Fruit fly (Drosophila melanogaster) whole organism, embryonic: ENCODE results near the gene CG32845.
A peak's percentile ranks its signal among the peaks of the same experiment; 100 is the strongest.

Experiments used
- ATbp ChIP-seq: fragments of 200-800 bp; sonication (Bioruptor generic); optimal IDR thresholded peaks from 2 replicates; lab custom pipeline; 2017; ENCODE audit warnings: missing biosample characterization, mild to moderate bottlenecking, missing genetic modification characterization, missing genetic modification reagents
- Antp ChIP-seq: fragments of 200-800 bp; sonication (Bioruptor generic); optimal IDR thresholded peaks from 3 replicates; lab custom pipeline; 2016; ENCODE audit warnings: missing biosample characterization, missing genetic modification characterization
- B-H2 ChIP-seq: fragments of 200-800 bp; sonication (Bioruptor generic); optimal IDR thresholded peaks from 2 replicates; lab custom pipeline; 2018; ENCODE audit warnings: missing biosample characterization, mild to moderate bottlenecking, missing genetic modification characterization
- CG10147 ChIP-seq: fragments of 200-800 bp; sonication (Bioruptor generic); optimal IDR thresholded peaks from 2 replicates; lab custom pipeline; 2019; ENCODE audit warnings: missing biosample characterization, mild to moderate bottlenecking, missing genetic modification characterization, moderate library complexity
- CG11398 ChIP-seq: fragments of 200-800 bp; sonication (Bioruptor generic); optimal IDR thresholded peaks from 2 replicates; lab custom pipeline; 2016; ENCODE audit warnings: missing biosample characterization, missing genetic modification characterization
- CG11456 ChIP-seq: fragments of 200-800 bp; sonication (Bioruptor generic); IDR thresholded peaks from 3 replicates; pipeline ENCODE4 v1.3.6; 2022; ENCODE audit warnings: missing biosample characterization, missing genetic modification characterization
- CG14860 ChIP-seq: fragments of 200-800 bp; sonication (Bioruptor generic); IDR thresholded peaks from 3 replicates; pipeline ENCODE4 v1.3.6; 2022; ENCODE audit warnings: missing biosample characterization, missing genetic modification characterization; ENCODE audit not compliant: partially characterized antibody
- CG18262 ChIP-seq: fragments of 200-800 bp; optimal IDR thresholded peaks from 3 replicates; lab custom pipeline; 2019; ENCODE audit warnings: missing biosample characterization, mild to moderate bottlenecking, missing genetic modification characterization, moderate library complexity
- CG18599 ChIP-seq: fragments of 200-800 bp; sonication (Bioruptor generic); optimal IDR thresholded peaks from 3 replicates; lab custom pipeline; 2017; ENCODE audit warnings: missing biosample characterization, missing genetic modification characterization, mild to moderate bottlenecking, moderate library complexity, missing genetic modification reagents
- CG2875 ChIP-seq: fragments of 200-800 bp; sonication (Bioruptor generic); optimal IDR thresholded peaks from 2 replicates; lab custom pipeline; 2017; ENCODE audit warnings: missing biosample characterization, mild to moderate bottlenecking, missing genetic modification characterization, missing genetic modification reagents
- CG32772 ChIP-seq: fragments of 200-800 bp; sonication (Bioruptor generic); IDR thresholded peaks from 2 replicates; pipeline ENCODE4 v1.3.6; 2022; ENCODE audit warnings: missing biosample characterization, missing genetic modification characterization
- CG34224 ChIP-seq: fragments of 200-800 bp; sonication (Bioruptor generic); IDR thresholded peaks from 3 replicates; pipeline ENCODE4 v1.3.6; 2022; ENCODE audit warnings: missing biosample characterization, missing genetic modification characterization; ENCODE audit not compliant: partially characterized antibody
- CG34422 ChIP-seq: fragments of 200-800 bp; sonication (Bioruptor generic); IDR thresholded peaks from 3 replicates; pipeline ENCODE4 v1.3.6; 2022; ENCODE audit warnings: missing biosample characterization, missing genetic modification characterization
- CG7271 ChIP-seq: fragments of 200-800 bp; sonication (Bioruptor generic); optimal IDR thresholded peaks from 2 replicates; lab custom pipeline; 2018; ENCODE audit warnings: missing biosample characterization, mild to moderate bottlenecking, missing genetic modification characterization, moderate library complexity
- CG7928 ChIP-seq: fragments of 200-800 bp; sonication (Bioruptor generic); optimal IDR thresholded peaks from 2 replicates; lab custom pipeline; 2017; ENCODE audit warnings: missing biosample characterization, mild to moderate bottlenecking, missing genetic modification characterization
- CG8478 ChIP-seq: fragments of >200 bp; optimal IDR thresholded peaks from 2 replicates; lab custom pipeline; 2018
- CG8924 ChIP-seq: fragments of 200-800 bp; optimal IDR thresholded peaks from 3 replicates; lab custom pipeline; 2019; ENCODE audit warnings: missing biosample characterization, mild to moderate bottlenecking, missing genetic modification characterization, moderate library complexity
- CG9797 ChIP-seq: fragments of 200-800 bp; sonication (Bioruptor generic); optimal IDR thresholded peaks from 3 replicates; lab custom pipeline; 2018; ENCODE audit warnings: missing biosample characterization, mild to moderate bottlenecking, missing genetic modification characterization
- Doc2 ChIP-seq: fragments of 200-800 bp; sonication (Bioruptor generic); IDR thresholded peaks from 2 replicates; pipeline ENCODE4 v1.3.6; 2022; ENCODE audit warnings: missing biosample characterization, missing genetic modification characterization
- E2f1 ChIP-seq: fragments of 200-800 bp; sonication (Bioruptor generic); IDR thresholded peaks from 2 replicates; pipeline ENCODE4 v1.3.6; 2022; ENCODE audit warnings: missing biosample characterization, missing genetic modification characterization
- Eip74EF ChIP-seq, 2 experiments: fragments of 200-800 bp in 1 of 2; fragments of >200 bp in 1 of 2; sonication (Bioruptor generic) in 1 of 2; optimal IDR thresholded peaks; 2 replicates each; lab custom pipeline; 2017 to 2019; ENCODE audit warnings: missing biosample characterization in 2 of 2, missing genetic modification characterization in 2 of 2, mild to moderate bottlenecking in 1 of 2, moderate library complexity in 1 of 2
- Elba2 ChIP-seq: fragments of 200-800 bp; sonication (Bioruptor generic); optimal IDR thresholded peaks from 3 replicates; lab custom pipeline; 2016; ENCODE audit warnings: missing biosample characterization, missing genetic modification characterization
- HmgD ChIP-seq: fragments of 200-800 bp; sonication (Bioruptor generic); optimal IDR thresholded peaks from 3 replicates; lab custom pipeline; 2016; ENCODE audit warnings: missing biosample characterization, missing genetic modification characterization
- Med ChIP-seq: fragments of 200-800 bp; sonication (Bioruptor generic); peaks from one replicate; lab custom pipeline; 2016; ENCODE audit warnings: missing biosample characterization, missing genetic modification characterization, mild to moderate bottlenecking, inconsistent platforms, moderate library complexity
- Meics ChIP-seq: fragments of 200-800 bp; sonication (Bioruptor generic); optimal IDR thresholded peaks from 2 replicates; lab custom pipeline; 2017; ENCODE audit warnings: missing biosample characterization, mild to moderate bottlenecking, missing genetic modification characterization
- Mes4 ChIP-seq: fragments of 200-800 bp; sonication (Bioruptor generic); optimal IDR thresholded peaks from 2 replicates; lab custom pipeline; 2016; ENCODE audit warnings: missing biosample characterization, missing genetic modification characterization
- Xbp1 ChIP-seq: fragments of 200-800 bp; sonication (Bioruptor generic); optimal IDR thresholded peaks from 3 replicates; lab custom pipeline; 2016; ENCODE audit warnings: missing biosample characterization, mild to moderate bottlenecking, missing genetic modification characterization
- amos ChIP-seq: fragments of 200-800 bp; sonication (Bioruptor generic); IDR thresholded peaks from 2 replicates; pipeline ENCODE4 v1.3.6; 2022; ENCODE audit warnings: missing biosample characterization, missing genetic modification characterization; ENCODE audit not compliant: partially characterized antibody
- ato ChIP-seq: fragments of 200-800 bp; sonication (Bioruptor generic); IDR thresholded peaks from 2 replicates; pipeline ENCODE4 v1.3.6; 2022; ENCODE audit warnings: missing biosample characterization, missing genetic modification characterization; ENCODE audit not compliant: partially characterized antibody
- bsh ChIP-seq, 2 experiments: fragments of 200-800 bp; sonication (Bioruptor generic); optimal IDR thresholded peaks; 2 replicates each; lab custom pipeline; 2017 to 2018; ENCODE audit warnings: mild to moderate bottlenecking in 2 of 2, missing biosample characterization in 2 of 2, missing genetic modification characterization in 2 of 2, moderate library complexity in 1 of 2
- chn ChIP-seq: fragments of 200-800 bp; sonication (Bioruptor generic); optimal IDR thresholded peaks from 2 replicates; lab custom pipeline; 2016; ENCODE audit warnings: missing biosample characterization, missing genetic modification characterization
- ci ChIP-seq: fragments of 200-800 bp; sonication (Bioruptor generic); IDR thresholded peaks from 3 replicates; pipeline ENCODE4 v1.3.6; 2022; ENCODE audit warnings: missing biosample characterization, missing genetic modification characterization
- da ChIP-seq: fragments of 200-800 bp; sonication (Bioruptor generic); optimal IDR thresholded peaks from 2 replicates; lab custom pipeline; 2016; ENCODE audit warnings: missing biosample characterization, missing genetic modification characterization
- dpn ChIP-seq, 2 experiments: fragments of 200-800 bp; sonication (Bioruptor generic); optimal IDR thresholded peaks; 3 replicates each; lab custom pipeline; 2016; ENCODE audit warnings: missing biosample characterization in 2 of 2, missing genetic modification characterization in 2 of 2
- esg ChIP-seq: fragments of 200-800 bp; sonication (Bioruptor generic); conservative IDR thresholded peaks from 2 replicates; pipeline ENCODE4 v1.3.6; 2022; ENCODE audit warnings: missing biosample characterization, missing genetic modification characterization
- gcm2 ChIP-seq: fragments of 200-800 bp; sonication (Bioruptor generic); optimal IDR thresholded peaks from 2 replicates; lab custom pipeline; 2016; ENCODE audit warnings: missing biosample characterization, missing genetic modification characterization
- kah ChIP-seq: fragments of 200-800 bp; sonication (Bioruptor generic); optimal IDR thresholded peaks from 2 replicates; lab custom pipeline; 2018; ENCODE audit warnings: missing biosample characterization, mild to moderate bottlenecking, missing genetic modification characterization
- kni ChIP-seq: fragments of 200-800 bp; sonication (Bioruptor generic); optimal IDR thresholded peaks from 3 replicates; lab custom pipeline; 2017; ENCODE audit warnings: mild to moderate bottlenecking, missing biosample characterization, missing genetic modification reagents, missing genetic modification characterization
- prd ChIP-seq, 3 experiments: fragments of >200 bp in 2 of 3; fragments of 200-800 bp in 1 of 3; sonication (Bioruptor generic) in 1 of 3; optimal IDR thresholded peaks in 2 of 3; IDR thresholded peaks in 1 of 3; 2 replicates in 2 of 3; 3 replicates in 1 of 3; pipeline versions ENCODE4 v1.3.6 to Lab custom; 2017 to 2022; ENCODE audit warnings: missing biosample characterization in 1 of 3, missing genetic modification characterization in 1 of 3
- pzg ChIP-seq: fragments of 200-800 bp; sonication (Bioruptor generic); optimal IDR thresholded peaks from 3 replicates; lab custom pipeline; 2018; ENCODE audit warnings: missing biosample characterization, mild to moderate bottlenecking, missing genetic modification characterization, moderate library complexity
- ro ChIP-seq: fragments of 200-800 bp; sonication (Bioruptor generic); IDR thresholded peaks from 2 replicates; pipeline ENCODE4 v1.3.6; 2022; ENCODE audit warnings: missing biosample characterization, missing genetic modification characterization
- row ChIP-seq: fragments of 200-800 bp; sonication (Bioruptor generic); IDR thresholded peaks from 3 replicates; pipeline ENCODE4 v1.3.6; 2022; ENCODE audit warnings: missing biosample characterization, missing genetic modification characterization
- sc ChIP-seq, 3 experiments: fragments of >200 bp in 2 of 3; fragments of 200-800 bp in 1 of 3; sonication (Bioruptor generic) in 1 of 3; optimal IDR thresholded peaks; 2 replicates in 2 of 3; 3 replicates in 1 of 3; lab custom pipeline; 2017; ENCODE audit warnings: mild to moderate bottlenecking in 1 of 3, missing biosample characterization in 1 of 3, missing genetic modification characterization in 1 of 3, missing genetic modification reagents in 1 of 3
- schlank ChIP-seq: fragments of 200-800 bp; sonication (Bioruptor generic); optimal IDR thresholded peaks from 2 replicates; lab custom pipeline; 2018; ENCODE audit warnings: missing biosample characterization, mild to moderate bottlenecking, missing genetic modification characterization
- sisA ChIP-seq: fragments of 200-800 bp; sonication (Bioruptor generic); IDR thresholded peaks from 2 replicates; pipeline ENCODE4 v1.3.6; 2022; ENCODE audit warnings: missing biosample characterization, missing genetic modification characterization
- so ChIP-seq: fragments of 200-800 bp; sonication (Bioruptor generic); IDR thresholded peaks from 3 replicates; pipeline ENCODE4 v1.3.6; 2022; ENCODE audit warnings: missing biosample characterization, missing genetic modification characterization
- sr ChIP-seq: fragments of 200-800 bp; sonication (Bioruptor generic); IDR thresholded peaks from 3 replicates; pipeline ENCODE4 v1.3.6; 2022; ENCODE audit warnings: missing biosample characterization, missing genetic modification characterization
- tup ChIP-seq: fragments of 200-800 bp; sonication (Bioruptor generic); optimal IDR thresholded peaks from 2 replicates; lab custom pipeline; 2016; ENCODE audit warnings: missing biosample characterization, mild to moderate bottlenecking, missing genetic modification characterization, moderate library complexity

Gene CG32845

dm6 chr3L:263500-264377 is 9.5 kb downstream of the CG32845 start (continued):
- TF ChIP-seq Xbp1 (no peak), CG11456 (GFP tag; lab: Robert Waterston, UW) (no peak), CG34422 (peak; percentile 63; the same call in 2 of the 3 replicates), kah (GFP tag; lab: Kevin White, UChicago) (no peak), ci (GFP tag; lab: Robert Waterston, UW) (peak; percentile 41; the same call in 2 of the 3 replicates), Eip74EF (GFP tag; optimal IDR thresholded peaks at IDR 0.05; lab: Kevin White, UChicago) (no peak), so (GFP tag; lab: Robert Waterston, UW) (no peak), Doc2 (GFP tag; lab: Robert Waterston, UW) (no peak), B-H2 (GFP tag; lab: Kevin White, UChicago) (no peak), CG18599 (GFP tag; lab: Kevin White, UChicago) (no peak), prd (optimal IDR thresholded peaks at IDR 0.05; lab: Kevin White, UChicago) (no peak), prd (GFP tag; IDR thresholded peaks at IDR 0.05; lab: Robert Waterston, UW) (no peak), ATbp (GFP tag; lab: Kevin White, UChicago) (no peak), Elba2 (no peak), Mes4 (GFP tag; lab: Kevin White, UChicago) (no peak), chn (no peak), CG9797 (GFP tag; lab: Kevin White, UChicago) (no peak), esg (no peak), CG2875 (no peak), CG32772 (no peak), sc (optimal IDR thresholded peaks at IDR 0.05; lab: Kevin White, UChicago) (no peak), sc (GFP tag; optimal IDR thresholded peaks at IDR 0.05; lab: Kevin White, UChicago) (no peak), CG10147 (GFP tag; lab: Kevin White, UChicago) (no peak), ato (GFP tag; lab: Robert Waterston, UW) (no peak), Meics (GFP tag; lab: Kevin White, UChicago) (no peak), Med (GFP tag; lab: Kevin White, UChicago) (peak; percentile 61), CG7928 (GFP tag; lab: Kevin White, UChicago) (no peak), sisA (GFP tag; lab: Robert Waterston, UW) (no peak), Antp (GFP tag; lab: Kevin White, UChicago) (no peak), sr (GFP tag; lab: Robert Waterston, UW) (peak; percentile 41; the same call in 1 of the 3 replicates), dpn (GFP tag; optimal IDR thresholded peaks at IDR 0.05; lab: Kevin White, UChicago) (no peak), CG14860 (GFP tag; lab: Robert Waterston, UW) (no peak), CG34224 (GFP tag; lab: Robert Waterston, UW) (no peak), ro (GFP tag; lab: Robert Waterston, UW) (no peak), kni (no peak), gcm2 (GFP tag; lab: Kevin White, UChicago) (no peak), E2f1 (GFP tag; lab: Robert Waterston, UW) (no peak), CG8478 (peak; percentile 76), pzg (GFP tag; lab: Kevin White, UChicago) (no peak), tup (GFP tag; lab: Kevin White, UChicago) (no peak), CG7271 (no peak), CG8924 (tag; lab: Kevin White, UChicago) (no peak), da (GFP tag; lab: Kevin White, UChicago) (no peak), row (GFP tag; lab: Robert Waterston, UW) (no peak), schlank (tag; lab: Kevin White, UChicago) (no peak), CG11398 (GFP tag; lab: Kevin White, UChicago) (peak; percentile 19), bsh (GFP tag; optimal IDR thresholded peaks at IDR 0.05; lab: Kevin White, UChicago) (no peak), HmgD (GFP tag; lab: Kevin White, UChicago) (no peak), amos (peak; percentile 5; the same call in 1 of the 2 replicates), CG18262 (tag; lab: Kevin White, UChicago) (no peak)
